Fruit fly (Drosophila melanogaster) whole organism, embryonic: ENCODE measurements around the gene CG12289.

Experiments used
- Bgb ChIP-seq: fragments of 200-800 bp; sonication (Bioruptor generic); IDR thresholded peaks from 2 replicates; pipeline ENCODE4 v1.3.6; 2022; ENCODE audit warnings: missing biosample characterization, missing genetic modification characterization; ENCODE audit not compliant: partially characterized antibody
- CG10274 ChIP-seq: fragments of 200-800 bp; sonication (Bioruptor generic); optimal IDR thresholded peaks from 3 replicates; lab custom pipeline; 2017; ENCODE audit warnings: missing biosample characterization, mild to moderate bottlenecking, missing genetic modification characterization
- CG11560 ChIP-seq: fragments of 200-800 bp; sonication (Bioruptor generic); IDR thresholded peaks from 3 replicates; pipeline ENCODE4 v1.3.6; 2022; ENCODE audit warnings: missing biosample characterization, missing genetic modification characterization
- CG12219 ChIP-seq: fragments of 200-800 bp; sonication (Bioruptor generic); optimal IDR thresholded peaks from 3 replicates; lab custom pipeline; 2018; ENCODE audit warnings: missing biosample characterization, mild to moderate bottlenecking, missing genetic modification characterization
- CG13775 ChIP-seq: fragments of 200-800 bp; sonication (Bioruptor generic); optimal IDR thresholded peaks from 3 replicates; lab custom pipeline; 2017; ENCODE audit warnings: missing biosample characterization, mild to moderate bottlenecking, missing genetic modification characterization
- CG16779 ChIP-seq: fragments of 200-800 bp; sonication (Bioruptor generic); IDR thresholded peaks from 2 replicates; pipeline ENCODE4 v1.3.6; 2022; ENCODE audit warnings: missing biosample characterization, missing genetic modification characterization
- CG17361 ChIP-seq: fragments of 200-800 bp; sonication (Bioruptor generic); IDR thresholded peaks from 3 replicates; pipeline ENCODE4 v1.3.6; 2022; ENCODE audit warnings: missing biosample characterization, missing genetic modification characterization
- CG18011 ChIP-seq: fragments of 200-800 bp; sonication (Bioruptor generic); optimal IDR thresholded peaks from 2 replicates; lab custom pipeline; 2017; ENCODE audit warnings: missing biosample characterization, missing genetic modification characterization, mild to moderate bottlenecking, moderate library complexity, missing genotype
- CG18619 ChIP-seq: fragments of 200-800 bp; sonication (Bioruptor generic); optimal IDR thresholded peaks from 3 replicates; lab custom pipeline; 2017; ENCODE audit warnings: missing biosample characterization, mild to moderate bottlenecking, missing genetic modification characterization
- CG2120 ChIP-seq: fragments of 200-800 bp; sonication (Bioruptor generic); optimal IDR thresholded peaks from 3 replicates; lab custom pipeline; 2016; ENCODE audit warnings: missing biosample characterization, missing genetic modification characterization
- CG2678 ChIP-seq: fragments of 200-800 bp; sonication (Bioruptor generic); optimal IDR thresholded peaks from 3 replicates; lab custom pipeline; 2019; ENCODE audit warnings: missing biosample characterization, mild to moderate bottlenecking, missing genetic modification characterization, moderate library complexity
- CG2889 ChIP-seq: fragments of 200-800 bp; sonication (Bioruptor generic); IDR thresholded peaks from 3 replicates; pipeline ENCODE4 v1.3.6; 2022; ENCODE audit warnings: missing biosample characterization, missing genetic modification characterization
- CG31365 ChIP-seq: fragments of 200-800 bp; sonication (Bioruptor generic); optimal IDR thresholded peaks from 2 replicates; lab custom pipeline; 2018; ENCODE audit warnings: missing biosample characterization, mild to moderate bottlenecking, missing genetic modification characterization
- CG3407 ChIP-seq: fragments of 200-800 bp; sonication (Bioruptor generic); optimal IDR thresholded peaks from 2 replicates; lab custom pipeline; 2018; ENCODE audit warnings: missing biosample characterization, mild to moderate bottlenecking, missing genetic modification characterization
- CG3838 ChIP-seq: fragments of 200-800 bp; sonication (Bioruptor generic); optimal IDR thresholded peaks from 3 replicates; lab custom pipeline; 2016; ENCODE audit warnings: missing biosample characterization, missing genetic modification characterization
- CG4617 ChIP-seq: fragments of 200-800 bp; sonication (Bioruptor generic); optimal IDR thresholded peaks from 3 replicates; lab custom pipeline; 2016; ENCODE audit warnings: missing biosample characterization, missing genetic modification characterization, borderline replicate concordance
- CG4854 ChIP-seq: fragments of 200-800 bp; sonication (Bioruptor generic); optimal IDR thresholded peaks from 2 replicates; lab custom pipeline; 2016; ENCODE audit warnings: missing biosample characterization, missing genetic modification characterization, inconsistent platforms
- CG6683 ChIP-seq: fragments of 200-800 bp; sonication (Bioruptor generic); optimal IDR thresholded peaks from 2 replicates; lab custom pipeline; 2017; ENCODE audit warnings: missing biosample characterization, mild to moderate bottlenecking, missing genetic modification characterization, missing genetic modification reagents
- CG7357 ChIP-seq: fragments of 200-800 bp; sonication (Bioruptor generic); IDR thresholded peaks from 3 replicates; pipeline ENCODE4 v1.3.6; 2022; ENCODE audit warnings: missing biosample characterization, missing genetic modification characterization
- CG8944 ChIP-seq: fragments of 200-800 bp; sonication (Bioruptor generic); optimal IDR thresholded peaks from 3 replicates; lab custom pipeline; 2016; ENCODE audit warnings: missing biosample characterization, missing genetic modification characterization
- CG9215 ChIP-seq: fragments of 200-800 bp; sonication (Bioruptor generic); IDR thresholded peaks from 2 replicates; pipeline ENCODE4 v1.3.6; 2022; ENCODE audit warnings: missing biosample characterization, missing genetic modification characterization
- CG9437 ChIP-seq: fragments of 200-800 bp; sonication (Bioruptor generic); optimal IDR thresholded peaks from 2 replicates; lab custom pipeline; 2018; ENCODE audit warnings: missing biosample characterization, mild to moderate bottlenecking, missing genetic modification characterization
- CoRest ChIP-seq: fragments of 200-800 bp; sonication (Bioruptor generic); optimal IDR thresholded peaks from 3 replicates; lab custom pipeline; 2018; ENCODE audit warnings: missing biosample characterization, mild to moderate bottlenecking, missing genetic modification characterization, moderate library complexity
- Dref ChIP-seq: fragments of 200-800 bp; sonication (Bioruptor generic); IDR thresholded peaks from 2 replicates; pipeline ENCODE4 v1.3.6; 2022; ENCODE audit warnings: missing biosample characterization, missing genetic modification characterization
- E2f1 ChIP-seq: fragments of 200-800 bp; sonication (Bioruptor generic); IDR thresholded peaks from 2 replicates; pipeline ENCODE4 v1.3.6; 2022; ENCODE audit warnings: missing biosample characterization, missing genetic modification characterization
- ERR ChIP-seq: fragments of 200-800 bp; sonication (Bioruptor generic); optimal IDR thresholded peaks from 2 replicates; lab custom pipeline; 2016; ENCODE audit warnings: missing biosample characterization, missing genetic modification characterization
- Ets65A ChIP-seq: fragments of 200-800 bp; sonication (Bioruptor generic); peaks from one replicate; lab custom pipeline; 2016; ENCODE audit warnings: missing biosample characterization, missing genetic modification characterization
- Hr78 ChIP-seq, 2 experiments: fragments of 200-800 bp in 1 of 2; fragments of >200 bp in 1 of 2; sonication (Bioruptor generic) in 1 of 2; optimal IDR thresholded peaks; 2 replicates each; lab custom pipeline; 2017 to 2019; ENCODE audit warnings: missing biosample characterization in 2 of 2, missing genetic modification characterization in 2 of 2, mild to moderate bottlenecking in 1 of 2, moderate library complexity in 1 of 2
- Jarid2 ChIP-seq: fragments of 200-800 bp; sonication (Bioruptor generic); optimal IDR thresholded peaks from 3 replicates; lab custom pipeline; 2017; ENCODE audit warnings: mild to moderate bottlenecking, missing biosample characterization, missing genetic modification reagents, missing genetic modification characterization
- Oaz ChIP-seq: fragments of 200-800 bp; sonication (Bioruptor generic); IDR thresholded peaks from 2 replicates; pipeline ENCODE4 v1.3.6; 2022; ENCODE audit warnings: missing biosample characterization, missing genetic modification characterization
- Oli ChIP-seq: fragments of 200-800 bp; sonication (Bioruptor generic); optimal IDR thresholded peaks from 2 replicates; lab custom pipeline; 2018; ENCODE audit warnings: missing biosample characterization, mild to moderate bottlenecking, missing genetic modification characterization, moderate library complexity
- Ptx1 ChIP-seq: fragments of 200-800 bp; sonication (Bioruptor generic); IDR thresholded peaks from 2 replicates; pipeline ENCODE4 v1.3.6; 2022; ENCODE audit warnings: missing biosample characterization, missing genetic modification characterization
- Sox100B ChIP-seq: fragments of 200-800 bp; sonication (Bioruptor generic); optimal IDR thresholded peaks from 3 replicates; lab custom pipeline; 2018; ENCODE audit warnings: missing biosample characterization, mild to moderate bottlenecking, missing genetic modification characterization
- Ssrp ChIP-seq: fragments of 200-800 bp; sonication (Bioruptor generic); optimal IDR thresholded peaks from 2 replicates; lab custom pipeline; 2018; ENCODE audit warnings: missing biosample characterization, mild to moderate bottlenecking, missing genetic modification characterization, moderate library complexity
- btn ChIP-seq: fragments of 200-800 bp; sonication (Bioruptor generic); optimal IDR thresholded peaks from 2 replicates; lab custom pipeline; 2016; ENCODE audit warnings: missing biosample characterization, missing genetic modification characterization
- eyg ChIP-seq: fragments of 200-800 bp; sonication (Bioruptor generic); optimal IDR thresholded peaks from 3 replicates; lab custom pipeline; 2016; ENCODE audit warnings: missing biosample characterization, missing genetic modification characterization
- fru ChIP-seq: fragments of >200 bp; optimal IDR thresholded peaks from 2 replicates; lab custom pipeline; 2017
- fu2 ChIP-seq: fragments of 200-800 bp; sonication (Bioruptor generic); optimal IDR thresholded peaks from 2 replicates; lab custom pipeline; 2016; ENCODE audit warnings: missing biosample characterization, missing genetic modification characterization
- jing ChIP-seq: fragments of 200-800 bp; sonication (Bioruptor generic); optimal IDR thresholded peaks from 2 replicates; lab custom pipeline; 2018; ENCODE audit warnings: missing biosample characterization, mild to moderate bottlenecking, missing genetic modification characterization
- klu ChIP-seq: fragments of 200-800 bp; sonication (Bioruptor generic); IDR thresholded peaks from 2 replicates; pipeline ENCODE4 v1.3.6; 2022; ENCODE audit warnings: missing biosample characterization, missing genetic modification characterization
- mld ChIP-seq: fragments of 200-800 bp; sonication (Bioruptor generic); IDR thresholded peaks from 3 replicates; pipeline ENCODE4 v1.3.6; 2022; ENCODE audit warnings: missing biosample characterization, missing genetic modification characterization; ENCODE audit not compliant: partially characterized antibody
- peb ChIP-seq: fragments of 200-800 bp; sonication (Bioruptor generic); IDR thresholded peaks from 2 replicates; pipeline ENCODE4 v1.3.6; 2022; ENCODE audit warnings: missing biosample characterization, missing genetic modification characterization
- sna ChIP-seq: fragments of 200-800 bp; sonication (Bioruptor generic); IDR thresholded peaks from 2 replicates; pipeline ENCODE4 v1.3.6; 2022; ENCODE audit warnings: missing biosample characterization, missing genetic modification characterization; ENCODE audit not compliant: partially characterized antibody
- ssp ChIP-seq: fragments of 200-800 bp; sonication (Bioruptor generic); IDR thresholded peaks from 2 replicates; pipeline ENCODE4 v1.3.6; 2022; ENCODE audit warnings: missing biosample characterization, missing genetic modification characterization
- stc ChIP-seq: fragments of 200-800 bp; sonication (Bioruptor generic); IDR thresholded peaks from 2 replicates; pipeline ENCODE4 v1.3.6; 2022; ENCODE audit warnings: missing biosample characterization, missing genetic modification characterization
- tin ChIP-seq: fragments of 200-800 bp; sonication (Bioruptor generic); optimal IDR thresholded peaks from 3 replicates; lab custom pipeline; 2016; ENCODE audit warnings: missing biosample characterization, missing genetic modification characterization
- twi ChIP-seq: fragments of 200-800 bp; optimal IDR thresholded peaks from 2 replicates; lab custom pipeline; 2019; ENCODE audit warnings: missing biosample characterization, mild to moderate bottlenecking, missing genetic modification characterization, moderate library complexity
- usp ChIP-seq: fragments of >200 bp; optimal IDR thresholded peaks from 2 replicates; lab custom pipeline; 2017; ENCODE audit warnings: missing biosample characterization, missing genetic modification characterization
- vnd ChIP-seq: fragments of 200-800 bp; sonication (Bioruptor generic); IDR thresholded peaks from 3 replicates; pipeline ENCODE4 v1.3.6; 2022; ENCODE audit warnings: missing biosample characterization, missing genetic modification characterization; ENCODE audit not compliant: partially characterized antibody
- yki ChIP-seq: fragments of >200 bp; optimal IDR thresholded peaks from 3 replicates; lab custom pipeline; 2018

The CG12289 gene

dm6 chr3L:11416495-11417272 lies 41.6 kb downstream of the CG12289 start (continued):
- no peak for TF ChIP-seq Bgb (GFP tag; lab: Robert Waterston, UW)
- TF ChIP-seq Ptx1 (GFP tag; lab: Robert Waterston, UW), result peak; percentile 92
- peak; percentile 94 for TF ChIP-seq stc (GFP tag; lab: Robert Waterston, UW)
- TF ChIP-seq twi (tag; lab: Kevin White, UChicago), result no peak
- TF ChIP-seq CG9437 (GFP tag; lab: Kevin White, UChicago), result peak; percentile 10
- peak; percentile 92 for TF ChIP-seq peb (GFP tag; lab: Robert Waterston, UW)
- 0 out of 2 replicates have a peak, but pooled peaks have one; percentile 4 for TF ChIP-seq Dref (GFP tag; lab: Robert Waterston, UW)
- no peak for TF ChIP-seq CG3838 (GFP tag; lab: Kevin White, UChicago)
- peak; percentile 87 for TF ChIP-seq CG3407
- TF ChIP-seq tin (GFP tag; lab: Kevin White, UChicago), result peak; percentile 89
- peak; percentile 72 for TF ChIP-seq klu (GFP tag; lab: Robert Waterston, UW)
- TF ChIP-seq Jarid2 (GFP tag; lab: Kevin White, UChicago), result peak; percentile 52
- peak; percentile 68 for TF ChIP-seq jing (GFP tag; lab: Kevin White, UChicago)
- peak in 1 of 2 experiments; percentile 89 for TF ChIP-seq Hr78 (GFP tag; optimal IDR thresholded peaks at IDR 0.05; lab: Kevin White, UChicago)
- peak; percentile 49 for TF ChIP-seq CG9215 (GFP tag; lab: Robert Waterston, UW)
- peak; percentile 91 for TF ChIP-seq E2f1 (GFP tag; lab: Robert Waterston, UW)
- peak; percentile 66 for TF ChIP-seq CG13775 (GFP tag; lab: Kevin White, UChicago)
- TF ChIP-seq Sox100B (GFP tag; lab: Kevin White, UChicago), result peak; percentile 78
- peak; percentile 82; the same call in 2 of the 3 replicates for TF ChIP-seq CG7357 (GFP tag; lab: Robert Waterston, UW)
- TF ChIP-seq CG18011 (GFP tag; lab: Kevin White, UChicago), result no peak
- TF ChIP-seq usp (GFP tag; lab: Kevin White, UChicago), result no peak
- TF ChIP-seq ERR (GFP tag; lab: Kevin White, UChicago), result peak; percentile 63
- TF ChIP-seq CG4617 (GFP tag; lab: Kevin White, UChicago), result peak; percentile 61
- peak; percentile 76; the same call in 2 of the 3 replicates for TF ChIP-seq CG2889 (GFP tag; lab: Robert Waterston, UW)
- TF ChIP-seq CG12219 (GFP tag; lab: Kevin White, UChicago), result peak; percentile 66
- TF ChIP-seq fru (lab: Kevin White, UChicago), result no peak
- peak; percentile 71 for TF ChIP-seq CG4854 (GFP tag; lab: Kevin White, UChicago)
- TF ChIP-seq btn (GFP tag; lab: Kevin White, UChicago), result peak; percentile 88
- TF ChIP-seq Ssrp (tag; lab: Kevin White, UChicago), result peak; percentile 84
- TF ChIP-seq sna, result no peak
- no peak for TF ChIP-seq CG6683 (GFP tag; lab: Kevin White, UChicago)
- no peak for TF ChIP-seq vnd
- TF ChIP-seq CG17361 (GFP tag; lab: Robert Waterston, UW), result peak; percentile 45; the same call in 2 of the 3 replicates
- TF ChIP-seq CG16779 (GFP tag; lab: Robert Waterston, UW), result 0 out of 2 replicates have a peak, but pooled peaks have one; percentile 22
- peak; percentile 46; the same call in 2 of the 3 replicates for TF ChIP-seq CG11560 (tag; lab: Robert Waterston, UW)
- TF ChIP-seq CG31365, result peak; percentile 62
- TF ChIP-seq Oli, result peak; percentile 73
- peak; percentile 80 for TF ChIP-seq Oaz (GFP tag; lab: Robert Waterston, UW)
- peak; percentile 70 for TF ChIP-seq eyg (GFP tag; lab: Kevin White, UChicago)
- TF ChIP-seq yki (lab: Kevin White, UChicago), result no peak
- TF ChIP-seq CG10274 (GFP tag; lab: Kevin White, UChicago), result peak; percentile 43
- peak; percentile 85 for TF ChIP-seq CG8944 (GFP tag; lab: Kevin White, UChicago)
- TF ChIP-seq CG2678 (tag; lab: Kevin White, UChicago), result peak; percentile 81
- peak; percentile 81 for TF ChIP-seq CoRest (tag; lab: Kevin White, UChicago)
- TF ChIP-seq CG18619 (GFP tag; lab: Kevin White, UChicago), result peak; percentile 61
- no peak for TF ChIP-seq mld (GFP tag; lab: Robert Waterston, UW)
- peak; percentile 86 for TF ChIP-seq ssp (GFP tag; lab: Robert Waterston, UW)
- TF ChIP-seq CG2120 (GFP tag; lab: Kevin White, UChicago), result no peak
- TF ChIP-seq Ets65A (GFP tag; lab: Kevin White, UChicago), result peak; percentile 96
- peak; percentile 19 for TF ChIP-seq fu2 (GFP tag; lab: Kevin White, UChicago)
